Worm (Caenorhabditis elegans): ENCODE measurements around the gene C33C12.12.

- TF ChIP-seq elt-2 (tag; optimal IDR thresholded peaks at IDR 0.05) = no peak
- TF ChIP-seq zag-1 (tag; optimal IDR thresholded peaks at IDR 0.05) = no peak
- TF ChIP-seq rnt-1 (tag; optimal IDR thresholded peaks at IDR 0.05) = no peak
- no peak for TF ChIP-seq pax-3 (tag; optimal IDR thresholded peaks at IDR 0.05)
- no peak for TF ChIP-seq pag-3 (tag; optimal IDR thresholded peaks at IDR 0.05; ENCODE audit: borderline replicate concordance, insufficient read depth)
Observed at ce11 chrII:2175367-2175766, 5.4 kb upstream of the C33C12.12 start, which contains the start of gene C33C12.7.
